ENCODE assay signal across 5 worm cellular contexts in the genomic region with DNA sequence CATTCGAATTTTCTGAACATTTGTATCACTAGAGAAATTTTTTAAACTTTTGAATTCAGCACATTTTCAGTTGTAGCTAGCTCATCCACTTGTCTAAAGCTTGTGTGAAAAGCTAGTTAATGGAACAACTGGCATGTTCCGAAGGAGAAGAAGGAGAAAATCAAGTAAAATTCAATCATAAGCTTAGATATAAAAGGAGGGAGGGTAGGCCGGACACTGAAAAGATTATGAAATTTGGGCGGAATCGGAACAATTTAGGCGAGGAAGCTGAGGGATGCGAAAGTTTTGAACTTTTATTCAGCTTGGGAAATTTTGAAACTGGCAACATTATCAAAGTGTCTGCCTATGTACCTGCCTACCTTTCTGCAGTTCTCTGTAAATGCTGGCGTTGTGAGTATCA.
A peak's percentile ranks its signal among the peaks of the same experiment; 100 is the strongest.
TF ChIP-seq lines count a peak whose summit lies in the region.

No protein-coding gene starts in this region.

TF ChIP-seq in whole organism, L1 larva, 84 proteins besides CTCF, POLR2A, EP300 and RAD21:
- TF ChIP-seq fkh-10 (GFP tag; optimal IDR thresholded peaks at IDR 0.05; lab: Kevin White, UChicago) (peak; percentile 37), lin-39 (tag; optimal IDR thresholded peaks at IDR 0.05; lab: Kevin White, UChicago) (no peak)

TF ChIP-seq in whole organism, L3 larva, 47 proteins besides CTCF, POLR2A, EP300 and RAD21:
- no peak for TF ChIP-seq nhr-67 (tag; optimal IDR thresholded peaks at IDR 0.05; lab: Kevin White, UChicago)
- TF ChIP-seq aly-2 (tag; optimal IDR thresholded peaks at IDR 0.05; lab: Kevin White, UChicago) = no peak
- no peak for TF ChIP-seq fos-1 (tag; optimal IDR thresholded peaks at IDR 0.05; lab: Kevin White, UChicago)
- no peak for TF ChIP-seq zag-1 (tag; optimal IDR thresholded peaks at IDR 0.05; lab: Kevin White, UChicago)
- TF ChIP-seq ama-1 (optimal IDR thresholded peaks at IDR 0.05; lab: Kevin White, UChicago) = no peak
- peak; percentile 70 for TF ChIP-seq fkh-10 (GFP tag; optimal IDR thresholded peaks at IDR 0.05; lab: Kevin White, UChicago)
- no peak for TF ChIP-seq egl-5 (tag; optimal IDR thresholded peaks at IDR 0.05; lab: Kevin White, UChicago)
- TF ChIP-seq elt-1 (tag; optimal IDR thresholded peaks at IDR 0.05; lab: Kevin White, UChicago) = no peak
- TF ChIP-seq mdl-1 (tag; optimal IDR thresholded peaks at IDR 0.05; lab: Kevin White, UChicago) = no peak
TF ChIP-seq in whole organism, L3 larva: peak in this region for 1.

TF ChIP-seq in whole organism, L4 larva, 104 proteins besides CTCF, POLR2A, EP300 and RAD21:
- TF ChIP-seq dve-1 (tag; optimal IDR thresholded peaks at IDR 0.05; lab: Kevin White, UChicago; ENCODE audit: insufficient read depth) (no peak), lsy-2 (tag; optimal IDR thresholded peaks at IDR 0.05; lab: Kevin White, UChicago) (no peak), F26F4.8 (GFP tag; conservative IDR thresholded peaks at IDR 0.05; lab: Robert Waterston, UW) (no peak), nhr-10 (tag; optimal IDR thresholded peaks at IDR 0.05; lab: Kevin White, UChicago) (no peak), ces-1 (GFP tag; optimal IDR thresholded peaks at IDR 0.05; lab: Kevin White, UChicago) (peak; percentile 58), ceh-44 (GFP tag; IDR thresholded peaks at IDR 0.05; lab: Robert Waterston, UW) (no peak), php-3 (GFP tag; IDR thresholded peaks at IDR 0.05; lab: Robert Waterston, UW) (no peak), nhr-11 (tag; optimal IDR thresholded peaks at IDR 0.05; lab: Kevin White, UChicago) (no peak), fkh-10 (GFP tag; optimal IDR thresholded peaks at IDR 0.05; lab: Kevin White, UChicago) (peak; percentile 7)

TF ChIP-seq in whole organism, late embryonic, 69 proteins besides CTCF, POLR2A, EP300 and RAD21:
- TF ChIP-seq T23F11.4 (GFP tag; optimal IDR thresholded peaks at IDR 0.05; lab: Kevin White, UChicago) (no peak), fkh-10 (GFP tag; optimal IDR thresholded peaks at IDR 0.05; lab: Kevin White, UChicago) (no peak), madf-2 (tag; optimal IDR thresholded peaks at IDR 0.05; lab: Kevin White, UChicago) (no peak), hlh-30 (tag; optimal IDR thresholded peaks at IDR 0.05; lab: Kevin White, UChicago; ENCODE audit: insufficient read depth) (no peak), unc-42 (tag; optimal IDR thresholded peaks at IDR 0.05; lab: Kevin White, UChicago) (peak; percentile 89)

TF ChIP-seq in whole organism, mixed stage, embryonic, 35 proteins besides CTCF, POLR2A, EP300 and RAD21:
- TF ChIP-seq elt-1 (tag; optimal IDR thresholded peaks at IDR 0.05; lab: Kevin White, UChicago; ENCODE audit: borderline replicate concordance, insufficient read depth) (no peak), ces-1 (GFP tag; optimal IDR thresholded peaks at IDR 0.05; lab: Kevin White, UChicago) (peak; percentile 94)

Comparison
In these comparisons a context has a peak if more than half of its experiments do, and no peak if none do; other contexts are left out.
1. Of the 29 proteins assayed by ChIP-seq in both whole organism, L4 larva and whole organism, L1 larva: peak only in whole organism, L4 larva: ces-1; only in whole organism, L1 larva: none; in both: fkh-10; in neither: 27.